Worm (Caenorhabditis elegans) whole organism, L3 larva: ENCODE data around the gene T26A5.2.
A peak's percentile ranks its signal among the peaks of the same experiment; 100 is the strongest.

ENCODE experiments used
- ceh-28 ChIP-seq: fragments of 150-350 bp; optimal IDR thresholded peaks from 2 replicates; lab custom pipeline; 2014; ENCODE audit warnings: missing biosample characterization, missing genetic modification reagents, missing genetic modification characterization
- daf-12 ChIP-seq: fragments of 150-350 bp; optimal IDR thresholded peaks from 2 replicates; lab custom pipeline; 2014; ENCODE audit warnings: missing biosample characterization, missing genetic modification reagents, missing genetic modification characterization
- elt-2 ChIP-seq: sonication (generic microtip); optimal IDR thresholded peaks from 2 replicates; lab custom pipeline; 2016; ENCODE audit warnings: missing genetic modification reagents, mild to moderate bottlenecking, missing genetic modification characterization, missing compliant biosample characterization
- elt-3 ChIP-seq, 3 experiments: fragments of 150-350 bp in 1 of 3; sonication (generic microtip) in 2 of 3; optimal IDR thresholded peaks; 2 replicates in 2 of 3; 4 replicates in 1 of 3; lab custom pipeline; 2014 to 2017; ENCODE audit warnings: missing biosample characterization in 3 of 3, missing genetic modification characterization in 3 of 3
- fos-1 ChIP-seq: fragments of 150-350 bp; optimal IDR thresholded peaks from 2 replicates; lab custom pipeline; 2014; ENCODE audit warnings: missing biosample characterization, missing genetic modification characterization
- lsy-12 ChIP-seq: sonication (generic microtip); optimal IDR thresholded peaks from 2 replicates; lab custom pipeline; 2016; ENCODE audit warnings: mild to moderate bottlenecking, missing genetic modification characterization, missing compliant biosample characterization
- mdl-1 ChIP-seq: fragments of 150-350 bp; optimal IDR thresholded peaks from 2 replicates; lab custom pipeline; 2014; ENCODE audit warnings: missing biosample characterization, missing genetic modification characterization
- nfya-1 ChIP-seq: sonication (generic microtip); optimal IDR thresholded peaks from 2 replicates; lab custom pipeline; 2017; ENCODE audit warnings: missing genetic modification characterization, mild to moderate bottlenecking, missing compliant biosample characterization, antibody characterized with exemption, moderate library complexity; ENCODE audit not compliant: insufficient read depth
- nhr-11 ChIP-seq: fragments of 150-350 bp; optimal IDR thresholded peaks from 2 replicates; lab custom pipeline; 2014; ENCODE audit warnings: missing biosample characterization, missing genetic modification characterization
- nhr-12 ChIP-seq: fragments of 150-350 bp; optimal IDR thresholded peaks from 2 replicates; lab custom pipeline; 2014; ENCODE audit warnings: missing biosample characterization, missing genetic modification characterization
- nhr-237 ChIP-seq: fragments of 150-350 bp; optimal IDR thresholded peaks from 2 replicates; lab custom pipeline; 2014; ENCODE audit warnings: missing biosample characterization, missing genetic modification characterization
- nhr-43 ChIP-seq: sonication (generic microtip); optimal IDR thresholded peaks from 2 replicates; lab custom pipeline; 2016; ENCODE audit warnings: mild to moderate bottlenecking, missing genetic modification characterization, missing compliant biosample characterization; ENCODE audit not compliant: poor library complexity, severe bottlenecking
- nhr-76 ChIP-seq: fragments of 150-350 bp; sonication (generic microtip); optimal IDR thresholded peaks from 5 replicates; lab custom pipeline; 2014; ENCODE audit warnings: missing biosample characterization, missing genetic modification characterization
- pha-4 ChIP-seq: fragments of 150-350 bp; optimal IDR thresholded peaks from 2 replicates; lab custom pipeline; 2014; ENCODE audit warnings: missing biosample characterization, missing genetic modification reagents, missing genetic modification characterization
- unc-39 ChIP-seq: sonication (generic microtip); optimal IDR thresholded peaks from 4 replicates; lab custom pipeline; 2017; ENCODE audit warnings: missing biosample characterization, missing genetic modification characterization
- unc-62 ChIP-seq: fragments of 150-350 bp; sonication (generic microtip); optimal IDR thresholded peaks from 4 replicates; lab custom pipeline; 2014; ENCODE audit warnings: missing biosample characterization, missing genetic modification reagents, missing genetic modification characterization
- ztf-4 ChIP-seq: fragments of 150-350 bp; optimal IDR thresholded peaks from 2 replicates; lab custom pipeline; 2014; ENCODE audit warnings: missing biosample characterization, missing genetic modification characterization

The T26A5.2 gene

ce11 chrIII:6507832-6508231 lies 40.7 kb downstream of the T26A5.2 start, which contains the start of gene F23F12.12:
Gene F23F12.12 (plus strand): TSS chrIII:6508132.
- TF ChIP-seq fos-1 (tag; lab: Kevin White, UChicago) (no peak), pha-4 (tag; lab: Kevin White, UChicago) (no peak), unc-39 (no peak), nhr-11 (no peak), ceh-28 (tag; lab: Kevin White, UChicago) (no peak)

ce11 chrIII:6508327-6508726 lies 41.2 kb downstream of the T26A5.2 start:
- no peak for TF ChIP-seq nhr-12 (tag; lab: Kevin White, UChicago)
- TF ChIP-seq nhr-237 (tag; lab: Kevin White, UChicago) = no peak
- TF ChIP-seq nhr-43 (tag; lab: Kevin White, UChicago) = peak; percentile 76

- TF ChIP-seq nhr-43 (tag; lab: Kevin White, UChicago) (peak; percentile 51), ztf-4 (tag; lab: Kevin White, UChicago) (no peak), elt-2 (peak; percentile 11), nhr-76 (no peak), daf-12 (tag; lab: Kevin White, UChicago) (no peak), unc-62 (GFP tag; lab: Kevin White, UChicago) (no peak)
Observed at ce11 chrIII:6509301-6509700, 42.2 kb downstream of the T26A5.2 start.

ce11 chrIII:6514673-6515072 lies 47.6 kb downstream of the T26A5.2 start, which contains the start of gene acr-5:
Gene acr-5 (minus strand): TSS chrIII:6514773.
- TF ChIP-seq ceh-28 (tag; lab: Kevin White, UChicago) (no peak), lsy-12 (tag; lab: Kevin White, UChicago) (no peak), nhr-11 (no peak), nfya-1 (tag; lab: Kevin White, UChicago) (no peak), mdl-1 (tag; lab: Kevin White, UChicago) (no peak)

ce11 chrIII:6519949-6520348 lies 52.8 kb downstream of the T26A5.2 start, which contains the start of gene C09E7.10:
Gene C09E7.10 (minus strand): TSS chrIII:6520049.
- TF ChIP-seq mdl-1 (tag; lab: Kevin White, UChicago) (no peak), elt-3 (tag; optimal IDR thresholded peaks at IDR 0.05; lab: Kevin White, UChicago) (no peak)
